Fruit fly (Drosophila melanogaster) whole organism, embryonic: Measurements from ENCODE around the gene CG10214.

Source experiments
- Bdp1 ChIP-seq: fragments of 200-800 bp; sonication (Bioruptor generic); optimal IDR thresholded peaks from 3 replicates; lab custom pipeline; 2016; ENCODE audit warnings: missing biosample characterization, missing genetic modification characterization
- CG11560 ChIP-seq: fragments of 200-800 bp; sonication (Bioruptor generic); IDR thresholded peaks from 3 replicates; pipeline ENCODE4 v1.3.6; 2022; ENCODE audit warnings: missing biosample characterization, missing genetic modification characterization
- CG11696 ChIP-seq: fragments of 200-800 bp; sonication (Bioruptor generic); IDR thresholded peaks from 2 replicates; pipeline ENCODE4 v1.3.6; 2022; ENCODE audit warnings: missing biosample characterization, missing genetic modification characterization
- CG13775 ChIP-seq: fragments of 200-800 bp; sonication (Bioruptor generic); optimal IDR thresholded peaks from 3 replicates; lab custom pipeline; 2017; ENCODE audit warnings: missing biosample characterization, mild to moderate bottlenecking, missing genetic modification characterization
- CG13894 ChIP-seq: fragments of 200-800 bp; sonication (Bioruptor generic); optimal IDR thresholded peaks from 3 replicates; lab custom pipeline; 2018; ENCODE audit warnings: missing biosample characterization, mild to moderate bottlenecking, missing genetic modification characterization, moderate library complexity
- CG17829 ChIP-seq: fragments of 200-800 bp; optimal IDR thresholded peaks from 2 replicates; lab custom pipeline; 2019; ENCODE audit warnings: missing biosample characterization, mild to moderate bottlenecking, missing genetic modification characterization, moderate library complexity
- CG18599 ChIP-seq: fragments of 200-800 bp; sonication (Bioruptor generic); optimal IDR thresholded peaks from 3 replicates; lab custom pipeline; 2017; ENCODE audit warnings: missing biosample characterization, missing genetic modification characterization, mild to moderate bottlenecking, moderate library complexity, missing genetic modification reagents
- CG33213 ChIP-seq: fragments of 200-800 bp; sonication (Bioruptor generic); optimal IDR thresholded peaks from 3 replicates; lab custom pipeline; 2016; ENCODE audit warnings: missing biosample characterization, missing genetic modification characterization
- CG3847 ChIP-seq: fragments of 200-800 bp; sonication (Bioruptor generic); IDR thresholded peaks from 2 replicates; pipeline ENCODE4 v1.3.6; 2022; ENCODE audit warnings: missing biosample characterization, missing genetic modification characterization
- CG4617 ChIP-seq: fragments of 200-800 bp; sonication (Bioruptor generic); optimal IDR thresholded peaks from 3 replicates; lab custom pipeline; 2016; ENCODE audit warnings: missing biosample characterization, missing genetic modification characterization, borderline replicate concordance
- CG4707 ChIP-seq: fragments of 200-800 bp; sonication (Bioruptor generic); optimal IDR thresholded peaks from 2 replicates; lab custom pipeline; 2018; ENCODE audit warnings: missing biosample characterization, mild to moderate bottlenecking, missing genetic modification characterization, moderate library complexity
- CG8281 ChIP-seq: fragments of 200-800 bp; sonication (Bioruptor generic); optimal IDR thresholded peaks from 2 replicates; lab custom pipeline; 2018; ENCODE audit warnings: missing biosample characterization, mild to moderate bottlenecking, missing genetic modification characterization, moderate library complexity
- CG8290 ChIP-seq, 3 experiments: fragments of 200-800 bp; sonication (Bioruptor generic); optimal IDR thresholded peaks; 2 replicates each; lab custom pipeline; 2016 to 2019; ENCODE audit warnings: missing biosample characterization in 3 of 3, missing genetic modification characterization in 3 of 3, mild to moderate bottlenecking in 2 of 3, moderate library complexity in 1 of 3
- CG8388 ChIP-seq: fragments of 200-800 bp; sonication (Bioruptor generic); optimal IDR thresholded peaks from 2 replicates; lab custom pipeline; 2019; ENCODE audit warnings: missing biosample characterization, mild to moderate bottlenecking, missing genetic modification characterization, moderate library complexity
- CG9609 ChIP-seq: fragments of 200-800 bp; sonication (Bioruptor generic); optimal IDR thresholded peaks from 3 replicates; lab custom pipeline; 2016; ENCODE audit warnings: missing biosample characterization, missing genetic modification characterization
- CG9817 ChIP-seq: fragments of 200-800 bp; sonication (Bioruptor generic); optimal IDR thresholded peaks from 2 replicates; lab custom pipeline; 2018; ENCODE audit warnings: missing biosample characterization, mild to moderate bottlenecking, missing genetic modification characterization, moderate library complexity
- CoRest ChIP-seq: fragments of 200-800 bp; sonication (Bioruptor generic); optimal IDR thresholded peaks from 3 replicates; lab custom pipeline; 2018; ENCODE audit warnings: missing biosample characterization, mild to moderate bottlenecking, missing genetic modification characterization, moderate library complexity
- Dfd ChIP-seq, 2 experiments: fragments of >200 bp; optimal IDR thresholded peaks; 2 replicates each; lab custom pipeline; 2017; ENCODE audit warnings: missing biosample characterization in 2 of 2, missing genetic modification characterization in 2 of 2
- Doc2 ChIP-seq: fragments of 200-800 bp; sonication (Bioruptor generic); IDR thresholded peaks from 2 replicates; pipeline ENCODE4 v1.3.6; 2022; ENCODE audit warnings: missing biosample characterization, missing genetic modification characterization
- Hmr ChIP-seq: fragments of 200-800 bp; sonication (Bioruptor generic); optimal IDR thresholded peaks from 3 replicates; lab custom pipeline; 2017; ENCODE audit warnings: mild to moderate bottlenecking, missing biosample characterization, missing genetic modification reagents, missing genetic modification characterization
- Meics ChIP-seq: fragments of 200-800 bp; sonication (Bioruptor generic); optimal IDR thresholded peaks from 2 replicates; lab custom pipeline; 2017; ENCODE audit warnings: missing biosample characterization, mild to moderate bottlenecking, missing genetic modification characterization
- Oaz ChIP-seq: fragments of 200-800 bp; sonication (Bioruptor generic); IDR thresholded peaks from 2 replicates; pipeline ENCODE4 v1.3.6; 2022; ENCODE audit warnings: missing biosample characterization, missing genetic modification characterization
- Ravus ChIP-seq: fragments of 200-800 bp; sonication (Bioruptor generic); IDR thresholded peaks from 2 replicates; pipeline ENCODE4 v1.3.6; 2022; ENCODE audit warnings: missing biosample characterization, missing genetic modification characterization
- az2 ChIP-seq: fragments of 200-800 bp; sonication (Bioruptor generic); optimal IDR thresholded peaks from 3 replicates; lab custom pipeline; 2016; ENCODE audit warnings: missing biosample characterization, missing genetic modification characterization
- cg ChIP-seq: fragments of 200-800 bp; sonication (Bioruptor generic); optimal IDR thresholded peaks from 3 replicates; lab custom pipeline; 2019; ENCODE audit warnings: missing biosample characterization, mild to moderate bottlenecking, missing genetic modification characterization, moderate library complexity
- chm ChIP-seq: fragments of 200-800 bp; sonication (Bioruptor generic); IDR thresholded peaks from 2 replicates; pipeline ENCODE4 v1.3.6; 2022; ENCODE audit warnings: missing biosample characterization, missing genetic modification characterization
- cwo ChIP-seq: fragments of 200-800 bp; sonication (Bioruptor generic); optimal IDR thresholded peaks from 3 replicates; lab custom pipeline; 2017; ENCODE audit warnings: missing biosample characterization, missing genetic modification characterization, mild to moderate bottlenecking, moderate library complexity, missing genetic modification reagents
- dm ChIP-seq: fragments of 200-800 bp; sonication (Bioruptor generic); optimal IDR thresholded peaks from 3 replicates; lab custom pipeline; 2016; ENCODE audit warnings: missing biosample characterization, missing genetic modification characterization
- ems ChIP-seq: fragments of 200-800 bp; sonication (Bioruptor generic); optimal IDR thresholded peaks from 3 replicates; lab custom pipeline; 2016; ENCODE audit warnings: missing biosample characterization, missing genetic modification characterization
- fd102C ChIP-seq: fragments of 200-800 bp; sonication (Bioruptor generic); optimal IDR thresholded peaks from 2 replicates; lab custom pipeline; 2018; ENCODE audit warnings: missing biosample characterization, mild to moderate bottlenecking, missing genetic modification characterization, moderate library complexity
- gcm2 ChIP-seq: fragments of 200-800 bp; sonication (Bioruptor generic); optimal IDR thresholded peaks from 2 replicates; lab custom pipeline; 2016; ENCODE audit warnings: missing biosample characterization, missing genetic modification characterization
- grn ChIP-seq: fragments of 200-800 bp; sonication (Bioruptor generic); optimal IDR thresholded peaks from 3 replicates; lab custom pipeline; 2017; ENCODE audit warnings: missing biosample characterization, missing genetic modification characterization
- h ChIP-seq: fragments of >200 bp; optimal IDR thresholded peaks from 2 replicates; lab custom pipeline; 2017
- ind ChIP-seq: fragments of 200-800 bp; sonication (Bioruptor generic); optimal IDR thresholded peaks from 3 replicates; lab custom pipeline; 2016; ENCODE audit warnings: missing biosample characterization, missing genetic modification characterization
- lab ChIP-seq: fragments of 200-800 bp; sonication (Bioruptor generic); optimal IDR thresholded peaks from 3 replicates; lab custom pipeline; 2017; ENCODE audit warnings: missing biosample characterization, missing genetic modification characterization, mild to moderate bottlenecking, moderate library complexity, missing genetic modification reagents
- lilli ChIP-seq: fragments of 200-800 bp; sonication (Bioruptor generic); optimal IDR thresholded peaks from 3 replicates; lab custom pipeline; 2016; ENCODE audit warnings: missing biosample characterization, missing genetic modification characterization
- nau ChIP-seq: fragments of 200-800 bp; sonication (Bioruptor generic); optimal IDR thresholded peaks from 3 replicates; lab custom pipeline; 2017; ENCODE audit warnings: missing biosample characterization, mild to moderate bottlenecking, missing genetic modification characterization, missing genetic modification reagents
- pita ChIP-seq: fragments of 200-800 bp; sonication (Bioruptor generic); optimal IDR thresholded peaks from 2 replicates; lab custom pipeline; 2017; ENCODE audit warnings: missing biosample characterization, mild to moderate bottlenecking, missing genetic modification characterization
- pzg ChIP-seq: fragments of 200-800 bp; sonication (Bioruptor generic); optimal IDR thresholded peaks from 3 replicates; lab custom pipeline; 2018; ENCODE audit warnings: missing biosample characterization, mild to moderate bottlenecking, missing genetic modification characterization, moderate library complexity
- sd ChIP-seq: fragments of 200-800 bp; sonication (Bioruptor generic); optimal IDR thresholded peaks from 3 replicates; lab custom pipeline; 2018; ENCODE audit warnings: missing biosample characterization, mild to moderate bottlenecking, missing genetic modification characterization, moderate library complexity
- sob ChIP-seq: fragments of 200-800 bp; sonication (Bioruptor generic); IDR thresholded peaks from 2 replicates; pipeline ENCODE4 v1.3.6; 2022; ENCODE audit warnings: missing biosample characterization, missing genetic modification characterization
- ssp ChIP-seq: fragments of 200-800 bp; sonication (Bioruptor generic); IDR thresholded peaks from 2 replicates; pipeline ENCODE4 v1.3.6; 2022; ENCODE audit warnings: missing biosample characterization, missing genetic modification characterization
- tap ChIP-seq: fragments of 200-800 bp; optimal IDR thresholded peaks from 3 replicates; lab custom pipeline; 2019; ENCODE audit warnings: missing biosample characterization, mild to moderate bottlenecking, missing genetic modification characterization, moderate library complexity
- unpg ChIP-seq: fragments of 200-800 bp; sonication (Bioruptor generic); optimal IDR thresholded peaks from 3 replicates; lab custom pipeline; 2018; ENCODE audit warnings: missing biosample characterization, mild to moderate bottlenecking, missing genetic modification characterization, moderate library complexity
- usp ChIP-seq: fragments of >200 bp; optimal IDR thresholded peaks from 2 replicates; lab custom pipeline; 2017; ENCODE audit warnings: missing biosample characterization, missing genetic modification characterization
- vfl ChIP-seq: fragments of 200-800 bp; sonication (Bioruptor generic); optimal IDR thresholded peaks from 2 replicates; lab custom pipeline; 2016; ENCODE audit warnings: missing biosample characterization, missing genetic modification characterization
- wdn ChIP-seq: fragments of 200-800 bp; sonication (Bioruptor generic); IDR thresholded peaks from 2 replicates; pipeline ENCODE4 v1.3.6; 2022; ENCODE audit warnings: missing biosample characterization, missing genetic modification characterization
- wek ChIP-seq: fragments of 200-800 bp; sonication (Bioruptor generic); optimal IDR thresholded peaks from 3 replicates; lab custom pipeline; 2018; ENCODE audit warnings: missing biosample characterization, mild to moderate bottlenecking, missing genetic modification characterization, moderate library complexity

Gene CG10214

DNA sequence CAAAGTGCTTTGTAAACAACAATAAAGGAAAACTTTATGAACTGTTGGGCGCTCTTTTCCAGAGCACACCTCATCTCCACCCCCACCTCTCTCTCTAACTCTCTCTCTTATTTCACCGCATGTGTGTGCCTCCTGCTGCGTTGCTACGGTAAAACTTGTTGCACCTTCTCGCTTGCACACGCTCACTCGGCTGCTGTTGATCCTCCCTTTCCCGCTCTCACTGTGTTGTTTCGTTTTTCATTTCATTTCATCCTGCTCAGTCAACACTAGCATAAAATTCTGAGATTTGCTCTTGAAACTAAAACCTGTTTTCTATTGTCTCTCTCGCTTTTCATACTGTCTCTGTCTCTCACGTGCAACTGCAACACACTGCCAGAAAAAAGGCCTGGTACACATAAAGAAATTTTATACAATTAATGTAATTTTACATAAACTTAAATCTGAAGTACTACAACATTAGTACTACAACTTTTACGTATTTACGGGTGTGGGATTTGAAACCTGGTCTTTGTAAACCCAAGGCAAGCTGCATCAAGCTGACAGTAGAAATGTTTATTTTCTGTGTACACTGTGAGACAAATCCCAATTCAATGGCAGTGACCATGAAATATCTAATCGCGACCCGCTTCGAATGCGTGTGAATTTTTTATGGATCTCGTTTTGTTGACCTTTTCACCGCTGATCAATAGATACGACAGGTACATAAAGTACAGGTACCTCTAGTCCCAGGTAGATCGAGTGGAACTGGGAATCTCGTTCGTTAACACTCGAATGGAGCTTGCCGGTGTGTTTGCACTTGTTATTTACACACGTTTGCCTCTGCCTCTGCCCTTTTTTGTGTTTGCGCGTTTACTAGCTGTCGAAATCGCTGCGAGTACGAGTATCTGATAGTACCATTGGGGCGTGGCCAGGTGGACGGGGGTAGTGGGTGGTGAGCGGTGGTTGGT, 15.4 kb upstream of the CG10214 start (continued):
- peak; percentile 89 for TF ChIP-seq lilli (GFP tag; lab: Kevin White, UChicago)
- TF ChIP-seq grn = peak; percentile 95
- peak; percentile 72 for TF ChIP-seq Bdp1 (GFP tag; lab: Kevin White, UChicago)
- TF ChIP-seq usp (GFP tag; lab: Kevin White, UChicago) = no peak
- peak; percentile 73 for TF ChIP-seq ems (GFP tag; lab: Kevin White, UChicago)
- TF ChIP-seq CG3847 (GFP tag; lab: Robert Waterston, UW) = peak; percentile 50; the same call in 1 of the 2 replicates
- TF ChIP-seq fd102C (GFP tag; lab: Kevin White, UChicago) = peak; percentile 88
- no peak; the same call in 1 of the 2 replicates for TF ChIP-seq CG11696
- peak; percentile 79 for TF ChIP-seq dm (GFP tag; lab: Kevin White, UChicago)
- TF ChIP-seq unpg = peak; percentile 93
- TF ChIP-seq az2 (GFP tag; lab: Kevin White, UChicago) = peak; percentile 95
- peak; percentile 86 for TF ChIP-seq lab (GFP tag; lab: Kevin White, UChicago)
- peak; percentile 95 for TF ChIP-seq CG17829 (tag; lab: Kevin White, UChicago)
- peak; percentile 89 for TF ChIP-seq CoRest (tag; lab: Kevin White, UChicago)
- TF ChIP-seq nau (GFP tag; lab: Kevin White, UChicago) = peak; percentile 72
- TF ChIP-seq cg = peak; percentile 36
- peak; percentile 39 for TF ChIP-seq CG33213 (GFP tag; lab: Kevin White, UChicago)
- peak; percentile 78 for TF ChIP-seq Meics (GFP tag; lab: Kevin White, UChicago)
- TF ChIP-seq CG18599 (GFP tag; lab: Kevin White, UChicago) = peak; percentile 80
- peak; percentile 83 for TF ChIP-seq wek (GFP tag; lab: Kevin White, UChicago)
- no peak; the same call in 1 of the 2 replicates for TF ChIP-seq Ravus (GFP tag; lab: Robert Waterston, UW)
- TF ChIP-seq cwo (GFP tag; lab: Kevin White, UChicago) = peak; percentile 81
- TF ChIP-seq Hmr = peak; percentile 71
- peak; percentile 62 for TF ChIP-seq CG9609
- TF ChIP-seq CG4617 (GFP tag; lab: Kevin White, UChicago) = peak; percentile 64
- peak; percentile 78 for TF ChIP-seq ssp
- no peak for TF ChIP-seq h (lab: Kevin White, UChicago)
- TF ChIP-seq vfl (GFP tag; lab: Kevin White, UChicago) = peak; percentile 58
- TF ChIP-seq wdn (GFP tag; lab: Robert Waterston, UW) = no peak
- peak; percentile 9 for TF ChIP-seq CG13894 (tag; lab: Kevin White, UChicago)
- no peak for TF ChIP-seq Doc2 (GFP tag; lab: Robert Waterston, UW)
- peak; percentile 21 for TF ChIP-seq sob (GFP tag; lab: Robert Waterston, UW)
- TF ChIP-seq gcm2 = peak; percentile 58
- peak; percentile 77 for TF ChIP-seq tap (tag; lab: Kevin White, UChicago)
- TF ChIP-seq sd (tag; lab: Kevin White, UChicago) = peak; percentile 48
- no peak for TF ChIP-seq Dfd (GFP tag; optimal IDR thresholded peaks at IDR 0.05; lab: Kevin White, UChicago)
- peak; percentile 72 for TF ChIP-seq CG4707 (GFP tag; lab: Kevin White, UChicago)
- peak; percentile 80 for TF ChIP-seq ind (GFP tag; lab: Kevin White, UChicago)
- peak; percentile 74 for TF ChIP-seq CG8290 (GFP tag; optimal IDR thresholded peaks at IDR 0.05; lab: Kevin White, UChicago)
- peak; percentile 79 to 89 for TF ChIP-seq CG8290 (tag; optimal IDR thresholded peaks at IDR 0.05; lab: Kevin White, UChicago)
- TF ChIP-seq CG13775 (GFP tag; lab: Kevin White, UChicago) = peak; percentile 88
- peak; percentile 71 for TF ChIP-seq chm (GFP tag; lab: Robert Waterston, UW)
- peak; percentile 32 for TF ChIP-seq CG9817 (tag; lab: Kevin White, UChicago)
- TF ChIP-seq CG8388 (GFP tag; lab: Kevin White, UChicago) = peak; percentile 97
- peak; percentile 37; the same call in 1 of the 3 replicates for TF ChIP-seq CG11560 (tag; lab: Robert Waterston, UW)
- no peak for TF ChIP-seq pita (GFP tag; lab: Kevin White, UChicago)
- no peak for TF ChIP-seq Oaz (GFP tag; lab: Robert Waterston, UW)
- no peak for TF ChIP-seq pzg (GFP tag; lab: Kevin White, UChicago)
- peak; percentile 62 for TF ChIP-seq CG8281 (tag; lab: Kevin White, UChicago)
